Fruit fly (Drosophila melanogaster) whole organism: ENCODE measurements around the gene Miga.

ENCODE experiments used
- CG8478 ChIP-seq: fragments of >200 bp; optimal IDR thresholded peaks from 2 replicates; lab custom pipeline; 2018; ENCODE audit warnings: inconsistent platforms
- Dll ChIP-seq: fragments of >200 bp; optimal IDR thresholded peaks from 2 replicates; lab custom pipeline; 2017
- EcR ChIP-seq, 2 experiments: fragments of >200 bp; optimal IDR thresholded peaks; 2 replicates each; lab custom pipeline; 2017; ENCODE audit warnings: missing biosample characterization in 2 of 2, missing genetic modification characterization in 2 of 2, missing genetic modification reagents in 2 of 2
- psq ChIP-seq: fragments of >200 bp; optimal IDR thresholded peaks from 2 replicates; lab custom pipeline; 2017
- usp ChIP-seq: fragments of >200 bp; optimal IDR thresholded peaks from 2 replicates; lab custom pipeline; 2017; ENCODE audit warnings: missing biosample characterization, missing genetic modification characterization, mixed read lengths

DNA sequence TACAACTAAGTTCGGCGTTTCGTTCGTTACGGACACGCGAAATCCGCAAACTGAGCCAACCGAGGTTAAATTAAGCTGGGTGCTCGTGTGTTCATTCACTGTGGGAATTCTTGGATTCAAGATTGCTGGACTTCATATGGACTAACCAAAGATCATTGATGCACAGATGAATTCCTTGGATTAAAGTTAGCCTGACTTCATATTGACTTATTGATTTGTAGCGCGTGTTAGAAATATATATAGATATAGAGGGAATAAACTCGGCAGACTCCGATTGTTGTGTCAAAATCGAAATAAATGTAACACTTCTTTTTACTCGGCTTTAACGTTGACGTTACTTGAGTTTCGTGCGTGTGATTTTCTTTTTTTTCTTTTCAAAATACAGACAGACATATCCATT is 52.1 kb downstream of the Miga start, which contains the start of gene CG1387:
- TF ChIP-seq CG8478 = no peak
- no peak for TF ChIP-seq EcR (GFP tag; optimal IDR thresholded peaks at IDR 0.05; lab: Kevin White, UChicago)
- TF ChIP-seq usp (GFP tag; lab: Kevin White, UChicago) = no peak
- TF ChIP-seq Dll = no peak
- TF ChIP-seq psq = no peak
